Worm (Caenorhabditis elegans) whole organism, L4 larva: Measurements from ENCODE around the gene mab-23.

ENCODE experiments used
- F49E8.2 ChIP-seq: sonication (generic microtip); optimal IDR thresholded peaks from 2 replicates; lab custom pipeline; 2016; ENCODE audit warnings: missing compliant biosample characterization, mild to moderate bottlenecking, missing genetic modification characterization, borderline replicate concordance
- T20F7.1 ChIP-seq: fragments of 200-800 bp; sonication (Bioruptor generic); optimal IDR thresholded peaks from 2 replicates; lab custom pipeline; 2018; ENCODE audit warnings: mild to moderate bottlenecking, missing genetic modification characterization, missing compliant biosample characterization
- ceh-62 ChIP-seq: sonication (generic microtip); optimal IDR thresholded peaks from 2 replicates; lab custom pipeline; 2017; ENCODE audit warnings: missing biosample characterization, missing genetic modification characterization
- lin-13 ChIP-seq: fragments of 150-350 bp; optimal IDR thresholded peaks from 2 replicates; lab custom pipeline; 2014; ENCODE audit warnings: missing biosample characterization, missing genetic modification reagents, missing genetic modification characterization
- nhr-11 ChIP-seq: fragments of 150-350 bp; optimal IDR thresholded peaks from 2 replicates; lab custom pipeline; 2014; ENCODE audit warnings: missing biosample characterization, missing genetic modification characterization
- spr-1 ChIP-seq: sonication (generic microtip); optimal IDR thresholded peaks from 2 replicates; lab custom pipeline; 2016; ENCODE audit warnings: mild to moderate bottlenecking, missing genetic modification characterization, missing compliant biosample characterization
- tag-97 ChIP-seq: fragments of 200-800 bp; sonication (Bioruptor generic); IDR thresholded peaks from 2 replicates; pipeline ENCODE4 v1.3.6; 2022; ENCODE audit warnings: missing genetic modification characterization, missing compliant biosample characterization
- unc-130 ChIP-seq: sonication (generic microtip); optimal IDR thresholded peaks from 2 replicates; lab custom pipeline; 2016; ENCODE audit warnings: missing genetic modification reagents, missing genetic modification characterization, missing compliant biosample characterization
- unc-62 ChIP-seq, 3 experiments: fragments of 150-350 bp in 1 of 3; sonication (generic microtip); optimal IDR thresholded peaks in 2 of 3; peaks in 1 of 3; 1 replicate in 1 of 3; 2 replicates in 2 of 3; lab custom pipeline; 2014 to 2017; ENCODE audit warnings: missing biosample characterization in 3 of 3, missing genetic modification characterization in 3 of 3, missing genetic modification reagents in 3 of 3, missing genotype in 1 of 3

ce11 chrV:10640977-10641376, 8.1 kb downstream of the mab-23 start:
- TF ChIP-seq unc-130 (GFP tag; lab: Kevin White, UChicago) = no peak
- TF ChIP-seq T20F7.1 = no peak
- TF ChIP-seq lin-13 = no peak
- TF ChIP-seq ceh-62 (tag; lab: Kevin White, UChicago) = no peak
- TF ChIP-seq nhr-11 (tag; lab: Kevin White, UChicago) = no peak
- TF ChIP-seq spr-1 = no peak
- TF ChIP-seq unc-62 (GFP tag; optimal IDR thresholded peaks at IDR 0.05 in 1 of 2; lab: Kevin White, UChicago) = peak in 1 of 2 experiments; percentile 51
- no peak for TF ChIP-seq unc-62 (tag; optimal IDR thresholded peaks at IDR 0.05; lab: Kevin White, UChicago)
- TF ChIP-seq F49E8.2 = no peak
- no peak for TF ChIP-seq tag-97 (GFP tag; lab: Robert Waterston, UW)
